Worm (Caenorhabditis elegans) whole organism, mixed stage, embryonic: ENCODE measurements around the gene rab-6.1.

Source experiments
- M03D4.4 ChIP-seq: sonication (generic microtip); optimal IDR thresholded peaks from 2 replicates; lab custom pipeline; 2017; ENCODE audit warnings: mild to moderate bottlenecking, missing genetic modification characterization, missing compliant biosample characterization
- bed-3 ChIP-seq: fragments of 200-800 bp; sonication (Bioruptor generic); optimal IDR thresholded peaks from 3 replicates; lab custom pipeline; 2018; ENCODE audit warnings: mild to moderate bottlenecking, missing genetic modification characterization, moderate library complexity, missing compliant biosample characterization
- ceh-39 ChIP-seq: fragments of 150-350 bp; optimal IDR thresholded peaks from 2 replicates; lab custom pipeline; 2014; ENCODE audit warnings: missing biosample characterization, missing genetic modification characterization
- ceh-43 ChIP-seq: fragments of 200-800 bp; sonication (Bioruptor generic); optimal IDR thresholded peaks from 2 replicates; lab custom pipeline; 2018; ENCODE audit warnings: mild to moderate bottlenecking, missing genetic modification characterization, moderate library complexity, missing compliant biosample characterization
- ceh-83 ChIP-seq: fragments of 200-800 bp; sonication (Bioruptor generic); optimal IDR thresholded peaks from 2 replicates; lab custom pipeline; 2018; ENCODE audit warnings: mild to moderate bottlenecking, missing genetic modification characterization, missing compliant biosample characterization
- ces-1 ChIP-seq: fragments of 150-350 bp; optimal IDR thresholded peaks from 2 replicates; lab custom pipeline; 2014; ENCODE audit warnings: missing biosample characterization, missing genetic modification reagents, missing genetic modification characterization
- elt-1 ChIP-seq: sonication (generic microtip); optimal IDR thresholded peaks from 2 replicates; lab custom pipeline; 2017; ENCODE audit warnings: missing genetic modification characterization, mild to moderate bottlenecking, missing compliant biosample characterization, antibody characterized with exemption, moderate library complexity, borderline replicate concordance; ENCODE audit not compliant: insufficient read depth
- elt-3 ChIP-seq: fragments of 150-350 bp; optimal IDR thresholded peaks from 2 replicates; lab custom pipeline; 2014; ENCODE audit warnings: missing biosample characterization, missing genetic modification characterization
- ham-2 ChIP-seq: fragments of 200-800 bp; sonication (Bioruptor generic); optimal IDR thresholded peaks from 2 replicates; lab custom pipeline; 2018; ENCODE audit warnings: mild to moderate bottlenecking, missing genetic modification characterization, missing compliant biosample characterization
- lin-13 ChIP-seq: fragments of 150-350 bp; optimal IDR thresholded peaks from 2 replicates; lab custom pipeline; 2014; ENCODE audit warnings: missing biosample characterization, missing genetic modification characterization
- lin-32 ChIP-seq: fragments of 200-800 bp; sonication (Bioruptor generic); optimal IDR thresholded peaks from 2 replicates; lab custom pipeline; 2018; ENCODE audit warnings: mild to moderate bottlenecking, missing genetic modification characterization, missing compliant biosample characterization
- lsy-2 ChIP-seq: fragments of 150-350 bp; optimal IDR thresholded peaks from 2 replicates; lab custom pipeline; 2014; ENCODE audit warnings: missing biosample characterization, missing genetic modification characterization
- mab-5 ChIP-seq: fragments of 150-350 bp; optimal IDR thresholded peaks from 2 replicates; lab custom pipeline; 2014; ENCODE audit warnings: missing biosample characterization, missing genetic modification characterization
- mep-1 ChIP-seq: fragments of 150-350 bp; optimal IDR thresholded peaks from 2 replicates; lab custom pipeline; 2017; ENCODE audit warnings: missing biosample characterization, missing genetic modification reagents, missing genetic modification characterization, inconsistent platforms
- mls-2 ChIP-seq: sonication (generic microtip); optimal IDR thresholded peaks from 2 replicates; lab custom pipeline; 2016; ENCODE audit warnings: mild to moderate bottlenecking, missing genetic modification characterization, moderate library complexity, missing compliant biosample characterization
- nhr-12 ChIP-seq: fragments of 150-350 bp; optimal IDR thresholded peaks from 2 replicates; lab custom pipeline; 2014; ENCODE audit warnings: missing biosample characterization, missing genetic modification characterization
- nhr-2 ChIP-seq: fragments of 150-350 bp; optimal IDR thresholded peaks from 2 replicates; lab custom pipeline; 2014; ENCODE audit warnings: missing biosample characterization, missing genetic modification characterization
- nhr-237 ChIP-seq: fragments of 150-350 bp; optimal IDR thresholded peaks from 2 replicates; lab custom pipeline; 2014; ENCODE audit warnings: missing biosample characterization, missing genetic modification characterization
- nhr-28 ChIP-seq: fragments of 150-350 bp; optimal IDR thresholded peaks from 2 replicates; lab custom pipeline; 2014; ENCODE audit warnings: missing biosample characterization, missing genetic modification characterization
- nhr-76 ChIP-seq: sonication (generic microtip); optimal IDR thresholded peaks from 2 replicates; lab custom pipeline; 2017; ENCODE audit warnings: missing biosample characterization, missing genetic modification characterization
- pha-4 ChIP-seq: fragments of 150-350 bp; optimal IDR thresholded peaks from 2 replicates; lab custom pipeline; 2018; ENCODE audit warnings: missing biosample characterization, missing genetic modification reagents, missing genetic modification characterization
- sem-2 ChIP-seq: fragments of 200-800 bp; sonication (Bioruptor generic); optimal IDR thresholded peaks from 2 replicates; lab custom pipeline; 2018; ENCODE audit warnings: mild to moderate bottlenecking, missing genetic modification characterization, missing compliant biosample characterization
- snpc-4 ChIP-seq: fragments of 150-350 bp; optimal IDR thresholded peaks from 2 replicates; lab custom pipeline; 2014; ENCODE audit warnings: missing biosample characterization, missing genetic modification characterization
- sptf-1 ChIP-seq: sonication (generic microtip); optimal IDR thresholded peaks from 2 replicates; lab custom pipeline; 2017; ENCODE audit warnings: mild to moderate bottlenecking, missing genetic modification characterization, moderate library complexity, missing compliant biosample characterization
- tbx-8 ChIP-seq: fragments of 200-800 bp; sonication (Bioruptor generic); optimal IDR thresholded peaks from 2 replicates; lab custom pipeline; 2018; ENCODE audit warnings: mild to moderate bottlenecking, missing genetic modification characterization, moderate library complexity, missing compliant biosample characterization
- unc-39 ChIP-seq: fragments of 150-350 bp; optimal IDR thresholded peaks from 2 replicates; lab custom pipeline; 2014; ENCODE audit warnings: missing biosample characterization, missing genetic modification characterization
- unc-62 ChIP-seq: fragments of 150-350 bp; optimal IDR thresholded peaks from 2 replicates; lab custom pipeline; 2014; ENCODE audit warnings: missing biosample characterization, missing genetic modification reagents, missing genetic modification characterization
- zip-8 ChIP-seq: fragments of 150-350 bp; optimal IDR thresholded peaks from 2 replicates; lab custom pipeline; 2014; ENCODE audit warnings: missing biosample characterization, missing genetic modification characterization
- ztf-11 ChIP-seq: fragments of 150-350 bp; optimal IDR thresholded peaks from 2 replicates; lab custom pipeline; 2014; ENCODE audit warnings: missing biosample characterization, missing genetic modification characterization

Gene rab-6.1

DNA sequence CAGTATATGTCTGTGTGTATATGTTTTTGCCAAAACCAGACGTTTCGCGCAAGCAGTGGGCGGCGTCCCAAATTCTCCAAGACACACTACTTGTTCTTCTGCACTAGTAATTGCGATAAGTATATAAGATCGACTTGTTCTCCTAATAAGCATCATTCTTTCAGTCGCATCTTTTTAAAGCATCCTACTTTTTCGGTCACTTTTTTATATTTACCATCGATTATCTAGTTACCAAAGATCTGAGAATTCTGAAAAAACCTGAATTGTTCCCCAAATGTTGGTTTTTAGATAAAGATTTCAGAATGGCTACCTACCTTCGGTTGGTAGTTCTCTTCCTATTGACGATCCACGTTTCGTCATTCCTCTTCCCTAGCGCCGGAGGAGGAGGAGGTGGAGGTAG is 43.8 kb downstream of the rab-6.1 start, which contains the start of gene grl-25:
Gene grl-25, plus strand, starts transcription at position 301 of the 400 bp plus-strand sequence.
- TF ChIP-seq tbx-8 (no peak), nhr-76 (tag; lab: Kevin White, UChicago) (no peak), lin-13 (tag; lab: Kevin White, UChicago) (no peak), ham-2 (GFP tag; lab: Kevin White, UChicago) (no peak), elt-3 (tag; lab: Kevin White, UChicago) (no peak), ztf-11 (tag; lab: Kevin White, UChicago) (no peak), nhr-28 (tag; lab: Kevin White, UChicago) (no peak), bed-3 (GFP tag; lab: Kevin White, UChicago) (no peak), mep-1 (tag; lab: Kevin White, UChicago) (no peak), snpc-4 (tag; lab: Kevin White, UChicago) (no peak), pha-4 (tag; lab: Kevin White, UChicago) (no peak), nhr-12 (tag; lab: Kevin White, UChicago) (no peak), nhr-237 (tag; lab: Kevin White, UChicago) (no peak), mls-2 (tag; lab: Kevin White, UChicago) (no peak), elt-1 (no peak), sem-2 (GFP tag; lab: Kevin White, UChicago) (no peak), ceh-43 (GFP tag; lab: Kevin White, UChicago) (no peak)

ce11 chrIII:8960664-8961063 is 45.1 kb downstream of the rab-6.1 start, which contains the start of gene ZK643.6:
Gene ZK643.6, minus strand, starts transcription at chrIII:8960764.
- peak; percentile 29 for TF ChIP-seq zip-8 (tag; lab: Kevin White, UChicago)
- TF ChIP-seq ztf-11 (tag; lab: Kevin White, UChicago) = no peak

- TF ChIP-seq elt-1 (no peak), unc-62 (GFP tag; lab: Kevin White, UChicago) (no peak), mab-5 (no peak), ces-1 (GFP tag; lab: Kevin White, UChicago) (peak; percentile 64), sem-2 (GFP tag; lab: Kevin White, UChicago) (no peak), mls-2 (tag; lab: Kevin White, UChicago) (no peak), lin-13 (tag; lab: Kevin White, UChicago) (peak; percentile 23), nhr-76 (tag; lab: Kevin White, UChicago) (no peak), elt-3 (tag; lab: Kevin White, UChicago) (no peak), lsy-2 (tag; lab: Kevin White, UChicago) (peak; percentile 94), pha-4 (tag; lab: Kevin White, UChicago) (peak; percentile 15), M03D4.4 (tag; lab: Kevin White, UChicago) (no peak), mep-1 (tag; lab: Kevin White, UChicago) (peak; percentile 69), tbx-8 (no peak), ztf-11 (tag; lab: Kevin White, UChicago) (no peak), nhr-12 (tag; lab: Kevin White, UChicago) (no peak), ceh-39 (tag; lab: Kevin White, UChicago) (peak; percentile 97)
- TF ChIP-seq, all 35 proteins: peak for 6
These were observed 49.6 kb downstream of the rab-6.1 start, which contains the start of the genes ZK643.5 and ZK643.2 for ce11 chrIII:8956146-8956646. Gene ZK643.5, minus strand, starts transcription at chrIII:8956196. Gene ZK643.2, plus strand, starts transcription at chrIII:8956540.

DNA sequence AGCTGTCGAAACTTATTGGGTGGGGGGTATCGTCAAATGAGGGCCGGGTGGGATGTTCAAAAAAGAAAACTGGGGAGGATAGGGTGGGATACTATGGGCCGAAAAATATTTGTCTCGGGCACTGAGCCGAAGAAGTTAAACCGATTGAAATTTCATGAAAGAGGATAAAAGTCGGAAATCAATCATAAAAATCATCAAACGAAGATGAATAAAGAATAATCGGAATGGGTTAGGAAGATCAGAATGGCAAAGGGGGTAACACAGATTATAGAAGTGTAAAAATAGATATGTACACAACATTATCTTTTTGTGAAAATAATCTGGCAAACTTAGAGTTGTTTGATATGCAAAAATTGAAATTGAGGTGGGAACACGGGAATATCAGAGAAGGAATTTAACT is 50.2 kb downstream of the rab-6.1 start:
- TF ChIP-seq nhr-2 (tag; lab: Kevin White, UChicago) = no peak
- no peak for TF ChIP-seq unc-39 (tag; lab: Kevin White, UChicago)
- no peak for TF ChIP-seq snpc-4 (tag; lab: Kevin White, UChicago)
- TF ChIP-seq ceh-43 (GFP tag; lab: Kevin White, UChicago) = no peak
- no peak for TF ChIP-seq sem-2 (GFP tag; lab: Kevin White, UChicago)
- no peak for TF ChIP-seq mep-1 (tag; lab: Kevin White, UChicago)
- TF ChIP-seq unc-62 (GFP tag; lab: Kevin White, UChicago) = no peak
- TF ChIP-seq sptf-1 (tag; lab: Kevin White, UChicago) = no peak
- TF ChIP-seq nhr-237 (tag; lab: Kevin White, UChicago) = no peak
- TF ChIP-seq pha-4 (tag; lab: Kevin White, UChicago) = no peak
- TF ChIP-seq nhr-28 (tag; lab: Kevin White, UChicago) = no peak
- no peak for TF ChIP-seq nhr-76 (tag; lab: Kevin White, UChicago)
- TF ChIP-seq elt-3 (tag; lab: Kevin White, UChicago) = no peak
- no peak for TF ChIP-seq zip-8 (tag; lab: Kevin White, UChicago)
- no peak for TF ChIP-seq ceh-83 (GFP tag; lab: Kevin White, UChicago)
- TF ChIP-seq lin-32 (GFP tag; lab: Kevin White, UChicago) = no peak
- no peak for TF ChIP-seq mab-5
- no peak for TF ChIP-seq bed-3 (GFP tag; lab: Kevin White, UChicago)
- no peak for TF ChIP-seq ztf-11 (tag; lab: Kevin White, UChicago)
- TF ChIP-seq lin-13 (tag; lab: Kevin White, UChicago) = no peak
